Worm (Caenorhabditis elegans) whole organism, young adult: Measurements from ENCODE around the gene nhr-156.
A peak's percentile ranks its signal among the peaks of the same experiment; 100 is the strongest.

Experiments used
- C06A6.2 ChIP-seq: fragments of 200-800 bp; sonication (Bioruptor generic); conservative IDR thresholded peaks from 2 replicates; pipeline ENCODE4 v1.3.6; 2022; ENCODE audit warnings: missing genetic modification characterization, missing compliant biosample characterization
- C17E4.6 ChIP-seq: fragments of 200-800 bp; sonication (Bioruptor generic); IDR thresholded peaks from 2 replicates; pipeline ENCODE4 v1.3.6; 2022; ENCODE audit warnings: missing genetic modification reagents, missing genetic modification characterization, missing compliant biosample characterization
- F23B12.7 ChIP-seq: sonication (generic microtip); optimal IDR thresholded peaks from 2 replicates; lab custom pipeline; 2017; ENCODE audit warnings: missing genetic modification characterization, mild to moderate bottlenecking, missing compliant biosample characterization, antibody characterized with exemption, moderate library complexity; ENCODE audit not compliant: insufficient read depth
- F37B4.10 ChIP-seq: fragments of 200-800 bp; sonication (Bioruptor generic); IDR thresholded peaks from 2 replicates; pipeline ENCODE4 v1.3.6; 2022; ENCODE audit warnings: missing genetic modification characterization, missing compliant biosample characterization
- K11D2.4 ChIP-seq: fragments of 200-800 bp; sonication (Bioruptor generic); IDR thresholded peaks from 2 replicates; pipeline ENCODE4 v1.3.6; 2022; ENCODE audit warnings: missing genetic modification reagents, missing genetic modification characterization, missing compliant biosample characterization
- Y53G8AR.9 ChIP-seq: fragments of 200-800 bp; sonication (Bioruptor generic); conservative IDR thresholded peaks from 2 replicates; pipeline ENCODE4 v1.3.6; 2022; ENCODE audit warnings: missing genetic modification reagents, missing genetic modification characterization, missing compliant biosample characterization
- Y56A3A.18 ChIP-seq: fragments of 200-800 bp; sonication (Bioruptor generic); IDR thresholded peaks from 2 replicates; pipeline ENCODE4 v1.3.6; 2022; ENCODE audit warnings: missing genetic modification reagents, missing genetic modification characterization, missing compliant biosample characterization
- Y67H2A.10 ChIP-seq: fragments of 200-800 bp; sonication (Bioruptor generic); conservative IDR thresholded peaks from 2 replicates; pipeline ENCODE4 v1.3.6; 2022; ENCODE audit warnings: missing genetic modification reagents, missing genetic modification characterization, missing compliant biosample characterization
- Y95B8A.8 ChIP-seq: fragments of 200-800 bp; sonication (Bioruptor generic); IDR thresholded peaks from 2 replicates; pipeline ENCODE4 v1.3.6; 2022; ENCODE audit warnings: missing genetic modification reagents, missing genetic modification characterization, missing compliant biosample characterization
- ama-1 ChIP-seq, 3 experiments: fragments of 150-350 bp in 1 of 3; sonication (generic microtip) in 2 of 3; optimal IDR thresholded peaks; 2 replicates each; lab custom pipeline; 2014 to 2018; ENCODE audit warnings: missing biosample characterization in 2 of 3, missing genetic modification characterization in 2 of 3, missing genetic modification reagents in 2 of 3
- aptf-2 ChIP-seq: fragments of 200-800 bp; sonication (Bioruptor generic); conservative IDR thresholded peaks from 2 replicates; pipeline ENCODE4 v1.3.6; 2022; ENCODE audit warnings: missing genetic modification reagents, missing genetic modification characterization, missing compliant biosample characterization
- atf-7 ChIP-seq: sonication (generic microtip); optimal IDR thresholded peaks from 2 replicates; lab custom pipeline; 2017; ENCODE audit warnings: mild to moderate bottlenecking, missing genetic modification characterization, missing compliant biosample characterization
- attf-6 ChIP-seq: fragments of 200-800 bp; sonication (Bioruptor generic); IDR thresholded peaks from 2 replicates; pipeline ENCODE4 v1.3.6; 2022; ENCODE audit warnings: missing genetic modification reagents, missing genetic modification characterization, missing compliant biosample characterization
- cebp-2 ChIP-seq: fragments of 200-800 bp; sonication (Bioruptor generic); IDR thresholded peaks from 2 replicates; pipeline ENCODE4 v1.3.6; 2022; ENCODE audit warnings: missing genetic modification characterization, missing compliant biosample characterization
- ceh-27 ChIP-seq: fragments of 200-800 bp; sonication (Bioruptor generic); optimal IDR thresholded peaks from 2 replicates; lab custom pipeline; 2018; ENCODE audit warnings: mild to moderate bottlenecking, missing genetic modification characterization, moderate library complexity, missing compliant biosample characterization
- die-1 ChIP-seq: sonication (generic microtip); optimal IDR thresholded peaks from 2 replicates; lab custom pipeline; 2016; ENCODE audit warnings: missing genotype, mild to moderate bottlenecking, missing genetic modification characterization, missing compliant biosample characterization
- egrh-3 ChIP-seq: fragments of 200-800 bp; sonication (Bioruptor generic); IDR thresholded peaks from 2 replicates; pipeline ENCODE4 v1.3.6; 2022; ENCODE audit warnings: missing genetic modification reagents, missing genetic modification characterization, missing compliant biosample characterization
- ekl-4 ChIP-seq: fragments of 200-800 bp; sonication (Bioruptor generic); IDR thresholded peaks from 2 replicates; pipeline ENCODE4 v1.3.6; 2022; ENCODE audit warnings: missing genetic modification reagents, missing genetic modification characterization, missing compliant biosample characterization
- ets-4 ChIP-seq: fragments of 200-800 bp; sonication (Bioruptor generic); optimal IDR thresholded peaks from 2 replicates; lab custom pipeline; 2018; ENCODE audit warnings: mild to moderate bottlenecking, missing genetic modification characterization, missing compliant biosample characterization
- him-1 ChIP-seq: sonication (generic microtip); optimal IDR thresholded peaks from 2 replicates; lab custom pipeline; 2016; ENCODE audit warnings: missing genotype, missing genetic modification reagents, missing genetic modification characterization, missing compliant biosample characterization
- hmg-1.2 ChIP-seq: fragments of 200-800 bp; sonication (Bioruptor generic); IDR thresholded peaks from 2 replicates; pipeline ENCODE4 v1.3.6; 2022; ENCODE audit warnings: missing genetic modification reagents, missing genetic modification characterization, missing compliant biosample characterization
- hsf-1 ChIP-seq: fragments of 200-800 bp; sonication (Bioruptor generic); IDR thresholded peaks from 2 replicates; pipeline ENCODE4 v1.3.6; 2022; ENCODE audit warnings: missing genetic modification reagents, missing genetic modification characterization, missing compliant biosample characterization
- lsy-27 ChIP-seq: sonication (generic microtip); optimal IDR thresholded peaks from 2 replicates; lab custom pipeline; 2017; ENCODE audit warnings: missing genetic modification characterization, mild to moderate bottlenecking, missing compliant biosample characterization, antibody characterized with exemption, missing genotype, borderline replicate concordance; ENCODE audit not compliant: insufficient read depth
- madf-3 ChIP-seq: fragments of 200-800 bp; sonication (Bioruptor generic); IDR thresholded peaks from 2 replicates; pipeline ENCODE4 v1.3.6; 2022; ENCODE audit warnings: missing genetic modification reagents, missing genetic modification characterization, missing compliant biosample characterization
- nhr-120 ChIP-seq: fragments of 200-800 bp; sonication (Bioruptor generic); IDR thresholded peaks from 2 replicates; pipeline ENCODE4 v1.3.6; 2022; ENCODE audit warnings: missing genetic modification characterization, missing compliant biosample characterization
- nhr-80 ChIP-seq: sonication (generic microtip); optimal IDR thresholded peaks from 2 replicates; lab custom pipeline; 2016; ENCODE audit warnings: missing genetic modification characterization, missing compliant biosample characterization
- repo-1 ChIP-seq: sonication (generic microtip); optimal IDR thresholded peaks from 2 replicates; lab custom pipeline; 2017; ENCODE audit warnings: mild to moderate bottlenecking, missing genetic modification characterization, missing compliant biosample characterization
- sdz-38 ChIP-seq: sonication (generic microtip); optimal IDR thresholded peaks from 2 replicates; lab custom pipeline; 2016; ENCODE audit warnings: missing genotype, missing genetic modification characterization, missing compliant biosample characterization
- sea-2 ChIP-seq: fragments of 200-800 bp; sonication (Bioruptor generic); IDR thresholded peaks from 2 replicates; pipeline ENCODE4 v1.3.6; 2022; ENCODE audit warnings: missing genetic modification characterization, missing compliant biosample characterization
- snpc-1.3 ChIP-seq: sonication (generic microtip); optimal IDR thresholded peaks from 2 replicates; lab custom pipeline; 2017; ENCODE audit warnings: missing genetic modification characterization, mild to moderate bottlenecking, missing compliant biosample characterization, antibody characterized with exemption, moderate library complexity, missing genotype, missing genetic modification reagents; ENCODE audit not compliant: insufficient read depth
- snpc-4 ChIP-seq, 5 experiments: fragments of 150-350 bp in 1 of 5; sonication (generic microtip) in 4 of 5; optimal IDR thresholded peaks; 2 replicates each; lab custom pipeline; 2014 to 2018; ENCODE audit warnings: missing genetic modification characterization in 5 of 5, missing biosample characterization in 3 of 5, antibody characterized with exemption in 2 of 5, mild to moderate bottlenecking in 2 of 5, missing compliant biosample characterization in 2 of 5, missing genotype in 2 of 5, moderate library complexity in 2 of 5, missing genetic modification reagents in 1 of 5
- unc-130 ChIP-seq: sonication (generic microtip); optimal IDR thresholded peaks from 2 replicates; lab custom pipeline; 2016; ENCODE audit warnings: missing genetic modification reagents, missing genetic modification characterization, missing compliant biosample characterization

Gene nhr-156

DNA sequence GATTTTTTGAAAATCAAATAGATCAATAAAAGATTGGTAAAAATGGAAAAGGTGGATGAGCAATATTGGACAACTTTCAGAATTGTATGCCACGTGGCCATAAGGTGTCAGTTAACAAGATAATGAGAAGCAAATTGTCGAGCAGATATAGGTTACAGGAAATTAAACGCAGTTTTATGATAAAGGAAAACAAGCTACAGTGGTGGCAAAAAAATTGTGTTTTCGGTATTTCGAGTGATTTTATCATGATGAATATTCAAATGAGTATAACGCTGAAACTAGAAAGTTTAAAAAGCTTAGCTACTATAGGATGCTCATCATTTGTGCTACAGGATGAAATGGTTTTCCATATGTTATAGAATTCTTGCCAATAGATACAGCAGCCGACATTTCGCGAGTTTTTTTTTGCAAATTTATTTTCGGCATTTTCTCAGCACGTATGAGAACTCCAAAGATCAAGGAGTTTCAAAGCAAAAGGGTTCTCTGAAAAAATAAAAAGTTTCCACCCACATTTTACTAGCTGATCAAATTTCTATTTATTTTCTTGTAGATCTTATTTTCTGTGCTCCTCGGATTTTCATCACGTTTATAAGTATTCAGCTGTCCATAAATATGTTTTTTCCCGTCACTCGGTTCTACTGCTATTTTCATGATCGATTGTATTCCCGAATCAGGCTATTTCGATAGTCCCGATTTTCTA, 3.3 kb upstream of the nhr-156 start, which contains the start of the genes str-229 and srh-190:
Gene str-229, minus strand, starts transcription at position 101 of the 700 bp plus-strand sequence.
Gene srh-190, plus strand, starts transcription at position 650 of the 700 bp plus-strand sequence.
- TF ChIP-seq madf-3 (GFP tag; lab: Robert Waterston, UW) = no peak
- no peak for TF ChIP-seq sdz-38 (tag; lab: Kevin White, UChicago)
- no peak for TF ChIP-seq cebp-2 (GFP tag; lab: Robert Waterston, UW)
- TF ChIP-seq aptf-2 (GFP tag; lab: Robert Waterston, UW) = no peak
- no peak for TF ChIP-seq F37B4.10 (GFP tag; lab: Robert Waterston, UW)
- no peak for TF ChIP-seq unc-130
- TF ChIP-seq ets-4 (GFP tag; lab: Kevin White, UChicago) = no peak
- TF ChIP-seq Y95B8A.8 (GFP tag; lab: Robert Waterston, UW) = no peak
- TF ChIP-seq him-1 (tag; lab: Kevin White, UChicago) = no peak
- no peak for TF ChIP-seq repo-1

DNA sequence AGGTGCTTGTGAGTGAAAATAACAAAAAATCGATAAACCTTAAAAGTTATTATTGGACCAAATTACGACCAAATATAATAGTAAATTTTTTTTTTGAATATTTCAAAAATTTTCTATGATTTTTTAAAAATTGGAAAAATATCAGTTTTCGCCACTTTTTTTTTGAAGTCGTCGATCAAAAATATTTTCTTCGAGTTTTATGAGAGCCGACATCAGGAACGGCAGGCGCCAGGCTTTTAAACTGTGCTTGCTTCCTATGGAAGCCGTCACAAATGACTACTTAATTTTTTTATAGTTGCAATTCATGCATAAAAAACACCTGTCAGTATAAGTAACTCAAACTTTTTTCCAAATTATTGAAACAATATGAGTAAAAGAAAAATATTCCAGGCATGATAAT, 2.5 kb upstream of the nhr-156 start:
- no peak for TF ChIP-seq sea-2 (GFP tag; lab: Robert Waterston, UW)
- no peak for TF ChIP-seq C06A6.2
- no peak for TF ChIP-seq nhr-120
- no peak for TF ChIP-seq F23B12.7 (tag; lab: Kevin White, UChicago)
- no peak for TF ChIP-seq hsf-1 (GFP tag; lab: Robert Waterston, UW)
- TF ChIP-seq egrh-3 (GFP tag; lab: Robert Waterston, UW) = no peak
- TF ChIP-seq ekl-4 = no peak
- no peak for TF ChIP-seq attf-6

DNA sequence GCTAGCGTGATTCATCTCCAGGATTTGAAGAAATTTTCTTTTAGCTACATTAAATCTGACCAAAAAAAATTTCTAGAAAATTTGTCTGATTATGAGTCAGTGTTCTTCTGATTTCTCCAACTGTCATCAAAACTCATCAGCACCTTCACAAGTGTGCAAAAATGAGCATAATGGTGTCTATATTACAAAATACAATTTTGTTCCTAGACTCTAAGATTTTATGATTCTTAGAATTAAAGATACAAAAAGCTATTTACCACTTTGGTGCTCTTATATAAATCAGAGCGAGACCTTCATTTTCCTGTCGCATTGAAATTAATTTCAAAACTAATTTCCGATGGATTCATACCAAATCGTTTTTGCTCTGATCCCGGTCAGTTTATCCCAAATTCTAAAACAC, 6.6 kb downstream of the nhr-156 start, which contains the start of gene srx-68:
Gene srx-68, plus strand, starts transcription at position 301 of the 400 bp plus-strand sequence.
- TF ChIP-seq nhr-80 (tag; lab: Kevin White, UChicago) = no peak
- TF ChIP-seq snpc-4 (GFP tag; optimal IDR thresholded peaks at IDR 0.05; lab: Kevin White, UChicago) = no peak
- TF ChIP-seq snpc-4 (tag; optimal IDR thresholded peaks at IDR 0.05; lab: Kevin White, UChicago) = no peak
- TF ChIP-seq lsy-27 = no peak
- no peak for TF ChIP-seq die-1 (tag; lab: Kevin White, UChicago)
- no peak for TF ChIP-seq snpc-1.3
- TF ChIP-seq, all 124 proteins: peak for 0

DNA sequence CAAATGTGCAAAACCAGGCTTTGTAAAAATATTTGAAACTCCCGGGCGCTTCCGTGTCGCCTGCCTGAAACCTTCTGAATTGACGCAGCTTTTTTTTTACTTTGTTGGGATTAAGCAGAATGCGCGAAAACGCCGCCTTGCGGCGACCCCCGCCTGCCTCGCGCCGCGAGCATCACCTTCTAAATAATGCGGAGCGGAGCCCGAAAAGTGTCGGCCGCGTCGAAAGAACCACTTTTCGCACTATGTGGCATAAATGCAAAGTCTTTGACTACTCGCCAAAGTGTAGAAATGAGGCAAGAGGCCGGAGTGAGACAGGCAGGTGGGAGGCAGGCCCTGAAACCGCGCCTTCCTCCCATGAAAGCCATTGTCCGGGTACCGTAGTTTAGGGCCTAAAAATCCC, 7.2 kb downstream of the nhr-156 start:
- no peak for TF ChIP-seq Y53G8AR.9 (GFP tag; lab: Robert Waterston, UW)
- TF ChIP-seq snpc-4 (GFP tag; optimal IDR thresholded peaks at IDR 0.05; lab: Kevin White, UChicago) = no peak
- peak in 2 of 4 experiments; percentile 60 to 79 for TF ChIP-seq snpc-4 (tag; optimal IDR thresholded peaks at IDR 0.05; lab: Kevin White, UChicago)
- TF ChIP-seq nhr-120 = 0 out of 2 replicates have a peak, but pooled peaks have one; percentile 38

DNA sequence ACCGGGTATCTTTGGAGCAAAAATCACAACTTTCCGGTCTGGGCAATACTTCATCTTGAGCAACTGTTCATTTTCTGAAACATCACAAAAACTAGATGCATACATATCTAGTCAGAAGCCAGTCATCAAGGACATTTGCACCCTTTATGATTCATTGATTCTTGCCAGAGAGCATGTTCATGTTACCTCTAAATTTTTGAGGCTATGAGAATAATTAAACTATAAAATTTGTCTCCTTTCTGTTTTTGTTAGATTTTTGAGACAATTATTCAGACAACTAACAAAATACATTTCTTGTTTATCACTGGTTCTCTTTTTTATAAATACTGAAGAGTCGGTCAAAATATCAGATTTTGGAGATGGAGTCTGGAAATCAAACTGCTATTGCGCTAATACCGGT, 10.6 kb downstream of the nhr-156 start, which contains the start of gene srx-67:
Gene srx-67, plus strand, starts transcription at position 301 of the 400 bp plus-strand sequence.
- TF ChIP-seq Y95B8A.8 (GFP tag; lab: Robert Waterston, UW) (no peak), C17E4.6 (GFP tag; lab: Robert Waterston, UW) (no peak), Y56A3A.18 (GFP tag; lab: Robert Waterston, UW) (no peak), snpc-4 (GFP tag; optimal IDR thresholded peaks at IDR 0.05; lab: Kevin White, UChicago) (no peak), snpc-4 (tag; optimal IDR thresholded peaks at IDR 0.05; lab: Kevin White, UChicago) (no peak), Y67H2A.10 (GFP tag; lab: Robert Waterston, UW) (no peak), hmg-1.2 (GFP tag; lab: Robert Waterston, UW) (no peak), atf-7 (tag; lab: Kevin White, UChicago) (no peak), K11D2.4 (no peak), ceh-27 (GFP tag; lab: Kevin White, UChicago) (no peak), ama-1 (optimal IDR thresholded peaks at IDR 0.05; lab: Kevin White, UChicago) (no peak), ama-1 (GFP tag; optimal IDR thresholded peaks at IDR 0.05; lab: Kevin White, UChicago) (no peak)
